Fruit fly (Drosophila melanogaster) whole organism, wandering third instar larva: ENCODE data around the gene CG5021.

Experiments
- Abd-B ChIP-seq: fragments of >200 bp; optimal IDR thresholded peaks from 2 replicates; lab custom pipeline; 2017; ENCODE audit warnings: missing biosample characterization, missing genetic modification characterization
- CG32264 ChIP-seq: fragments of 200-800 bp; sonication (Bioruptor generic); optimal IDR thresholded peaks from 2 replicates; lab custom pipeline; 2016; ENCODE audit warnings: missing biosample characterization, missing genetic modification characterization
- CG9705 ChIP-seq: fragments of 200-800 bp; sonication (Bioruptor generic); optimal IDR thresholded peaks from 2 replicates; lab custom pipeline; 2018; ENCODE audit warnings: missing biosample characterization, mild to moderate bottlenecking, missing genetic modification characterization
- CrebA ChIP-seq: fragments of 200-800 bp; sonication (Bioruptor generic); optimal IDR thresholded peaks from 2 replicates; lab custom pipeline; 2016; ENCODE audit warnings: missing biosample characterization, mild to moderate bottlenecking, missing genetic modification characterization, borderline replicate concordance
- Dfd ChIP-seq: fragments of >200 bp; optimal IDR thresholded peaks from 2 replicates; lab custom pipeline; 2017; ENCODE audit warnings: missing biosample characterization, missing genetic modification characterization
- Dif ChIP-seq: fragments of 200-275, 200-300 bp; sonication (Bioruptor generic); optimal IDR thresholded peaks from 2 replicates; lab custom pipeline; 2018; ENCODE audit warnings: missing biosample characterization, missing genetic modification characterization; ENCODE audit not compliant: partially characterized antibody
- GATAd ChIP-seq: sonication (Bioruptor generic); optimal IDR thresholded peaks from 2 replicates; lab custom pipeline; 2016; ENCODE audit warnings: missing biosample characterization, missing genetic modification characterization
- HLH106 ChIP-seq: fragments of 200-800 bp; optimal IDR thresholded peaks from 3 replicates; lab custom pipeline; 2019; ENCODE audit warnings: missing biosample characterization, mild to moderate bottlenecking, missing genetic modification characterization, moderate library complexity
- Hnf4 ChIP-seq: fragments of 200-800 bp; sonication (Bioruptor generic); optimal IDR thresholded peaks from 2 replicates; lab custom pipeline; 2016; ENCODE audit warnings: missing biosample characterization, mild to moderate bottlenecking, missing genetic modification characterization
- Hr78 ChIP-seq: fragments of >200 bp; optimal IDR thresholded peaks from 2 replicates; lab custom pipeline; 2017; ENCODE audit warnings: missing biosample characterization, missing genetic modification characterization
- Hr83 ChIP-seq: fragments of 200-300 bp; sonication (Bioruptor generic); optimal IDR thresholded peaks from 2 replicates; lab custom pipeline; 2016; ENCODE audit warnings: missing biosample characterization, mild to moderate bottlenecking, missing genetic modification characterization, moderate library complexity; ENCODE audit not compliant: poor library complexity, severe bottlenecking
- Jra ChIP-seq: sonication (Bioruptor generic); optimal IDR thresholded peaks from 2 replicates; lab custom pipeline; 2016; ENCODE audit warnings: missing biosample characterization, missing genetic modification characterization
- Mio ChIP-seq: sonication (Bioruptor generic); optimal IDR thresholded peaks from 2 replicates; lab custom pipeline; 2016; ENCODE audit warnings: missing biosample characterization, missing genetic modification characterization
- Myc ChIP-seq: fragments of >200 bp; optimal IDR thresholded peaks from 2 replicates; lab custom pipeline; 2017
- N ChIP-seq: fragments of >200 bp; optimal IDR thresholded peaks from 2 replicates; lab custom pipeline; 2018; ENCODE audit warnings: missing biosample characterization, missing external identifiers, missing genetic modification characterization
- OdsH ChIP-seq: fragments of 200-800 bp; sonication (Bioruptor generic); optimal IDR thresholded peaks from 2 replicates; lab custom pipeline; 2016; ENCODE audit warnings: missing biosample characterization, mild to moderate bottlenecking, missing genetic modification characterization
- Rel ChIP-seq, 2 experiments: fragments of 200-800 bp; sonication (Bioruptor generic) in 1 of 2; optimal IDR thresholded peaks; 2 replicates in 1 of 2; 3 replicates in 1 of 2; lab custom pipeline; 2016 to 2019; ENCODE audit warnings: mild to moderate bottlenecking in 2 of 2, missing biosample characterization in 2 of 2, missing genetic modification characterization in 2 of 2, moderate library complexity in 1 of 2
- Sp1 ChIP-seq: fragments of 200-800 bp; sonication (Bioruptor generic); optimal IDR thresholded peaks from 3 replicates; lab custom pipeline; 2019; ENCODE audit warnings: missing biosample characterization, mild to moderate bottlenecking, missing genetic modification characterization, moderate library complexity
- br ChIP-seq: fragments of 200-800 bp; sonication (Bioruptor generic); optimal IDR thresholded peaks from 2 replicates; lab custom pipeline; 2016; ENCODE audit warnings: missing biosample characterization, missing genetic modification characterization
- brk ChIP-seq: fragments of 200-800 bp; sonication (Bioruptor generic); optimal IDR thresholded peaks from 2 replicates; lab custom pipeline; 2016; ENCODE audit warnings: missing biosample characterization, mild to moderate bottlenecking, missing genetic modification characterization
- dl ChIP-seq, 2 experiments: fragments of 175-275, 200-275 bp in 1 of 2; fragments of 200-275 bp in 1 of 2; sonication (Bioruptor generic); optimal IDR thresholded peaks; lab custom pipeline; 2018; ENCODE audit warnings: mild to moderate bottlenecking in 2 of 2, missing biosample characterization in 2 of 2, missing genetic modification characterization in 2 of 2, moderate library complexity in 2 of 2; ENCODE audit not compliant: partially characterized antibody in 2 of 2, insufficient read depth in 1 of 2
- dsf ChIP-seq: sonication (Bioruptor generic); optimal IDR thresholded peaks from 2 replicates; lab custom pipeline; 2016; ENCODE audit warnings: missing biosample characterization, missing genetic modification characterization, borderline replicate concordance
- ey ChIP-seq: fragments of 200-800 bp; sonication (Bioruptor generic); optimal IDR thresholded peaks from 2 replicates; lab custom pipeline; 2016; ENCODE audit warnings: missing biosample characterization, missing genetic modification characterization
- foxo ChIP-seq, 2 experiments: fragments of 200-800 bp; sonication (Bioruptor generic); optimal IDR thresholded peaks; 2 replicates in 1 of 2; 3 replicates in 1 of 2; lab custom pipeline; 2016 to 2017; ENCODE audit warnings: missing biosample characterization in 2 of 2, missing genetic modification characterization in 2 of 2
- fru ChIP-seq: fragments of 200-800 bp; sonication (Bioruptor generic); optimal IDR thresholded peaks from 3 replicates; lab custom pipeline; 2016; ENCODE audit warnings: missing biosample characterization, mild to moderate bottlenecking, missing genetic modification characterization
- h ChIP-seq: fragments of 200-800 bp; sonication (Bioruptor generic); optimal IDR thresholded peaks from 3 replicates; lab custom pipeline; 2016; ENCODE audit warnings: missing biosample characterization, mild to moderate bottlenecking, missing genetic modification characterization
- jim ChIP-seq: fragments of 175-275, 200-325 bp; sonication (Bioruptor generic); optimal IDR thresholded peaks from 2 replicates; lab custom pipeline; 2016; ENCODE audit warnings: missing biosample characterization, mild to moderate bottlenecking, missing genetic modification characterization
- lola ChIP-seq: fragments of >200 bp; optimal IDR thresholded peaks from 2 replicates; lab custom pipeline; 2017; ENCODE audit warnings: missing biosample characterization, missing genetic modification characterization
- pan ChIP-seq: fragments of >200 bp; optimal IDR thresholded peaks from 2 replicates; lab custom pipeline; 2017
- psq ChIP-seq: fragments of 200-800 bp; sonication (Bioruptor generic); optimal IDR thresholded peaks from 3 replicates; lab custom pipeline; 2017; ENCODE audit warnings: missing biosample characterization, mild to moderate bottlenecking, missing genetic modification characterization, moderate library complexity
- rgr ChIP-seq: fragments of 200-800 bp; sonication (Bioruptor generic); optimal IDR thresholded peaks from 3 replicates; lab custom pipeline; 2016; ENCODE audit warnings: missing biosample characterization, mild to moderate bottlenecking, missing genetic modification characterization
- sage ChIP-seq: fragments of 200-800 bp; sonication (Bioruptor generic); optimal IDR thresholded peaks from 2 replicates; lab custom pipeline; 2016; ENCODE audit warnings: missing biosample characterization, mild to moderate bottlenecking, missing genetic modification characterization
- sv ChIP-seq: fragments of 200-800 bp; sonication (Bioruptor generic); optimal IDR thresholded peaks from 3 replicates; lab custom pipeline; 2016; ENCODE audit warnings: missing biosample characterization, missing genetic modification characterization
- tai ChIP-seq: sonication (Bioruptor generic); optimal IDR thresholded peaks from 2 replicates; lab custom pipeline; 2016; ENCODE audit warnings: missing biosample characterization, missing genetic modification characterization
- woc ChIP-seq: sonication (Bioruptor generic); optimal IDR thresholded peaks from 2 replicates; lab custom pipeline; 2016; ENCODE audit warnings: missing biosample characterization, mild to moderate bottlenecking, missing genetic modification characterization

The CG5021 gene

dm6 chr3L:8978678-8979413 lies 12.2 kb downstream of the CG5021 start:
- TF ChIP-seq pan (lab: Kevin White, UChicago): no peak
- no peak for TF ChIP-seq Myc (lab: Kevin White, UChicago)
- TF ChIP-seq sv (GFP tag; lab: Kevin White, UChicago): no peak
- TF ChIP-seq Hr83: no peak
- peak; percentile 44 for TF ChIP-seq h (GFP tag; lab: Kevin White, UChicago)
- TF ChIP-seq Dif: peak; percentile 51
- peak; percentile 46 for TF ChIP-seq rgr
- TF ChIP-seq GATAd (GFP tag; lab: Kevin White, UChicago): no peak
- TF ChIP-seq ey (GFP tag; lab: Kevin White, UChicago): peak; percentile 55
- TF ChIP-seq HLH106 (tag; lab: Kevin White, UChicago): peak; percentile 13
- peak in 1 of 2 experiments; percentile 42 for TF ChIP-seq foxo (GFP tag; optimal IDR thresholded peaks at IDR 0.05; lab: Kevin White, UChicago)
- TF ChIP-seq Jra (GFP tag; lab: Kevin White, UChicago): no peak
- TF ChIP-seq fru (GFP tag; lab: Kevin White, UChicago): peak; percentile 8
- TF ChIP-seq psq (GFP tag; lab: Kevin White, UChicago): peak; percentile 68
- peak; percentile 44 for TF ChIP-seq OdsH (GFP tag; lab: Kevin White, UChicago)

- no peak for TF ChIP-seq CrebA (GFP tag; lab: Kevin White, UChicago)
- TF ChIP-seq lola: no peak
- no peak for TF ChIP-seq CG32264 (GFP tag; lab: Kevin White, UChicago)
- TF ChIP-seq Hnf4 (GFP tag; lab: Kevin White, UChicago): no peak
- no peak for TF ChIP-seq Rel (GFP tag; optimal IDR thresholded peaks at IDR 0.05; lab: Kevin White, UChicago)
- TF ChIP-seq Rel (tag; optimal IDR thresholded peaks at IDR 0.05; lab: Kevin White, UChicago): no peak
- no peak for TF ChIP-seq Hr83
Observed at dm6 chr3L:8979780-8980179, 13.2 kb downstream of the CG5021 start, which contains the start of gene CG5644. TSS of gene CG5644 (minus strand) at chr3L:8979880.

dm6 chr3L:8981495-8981894 lies 14.9 kb downstream of the CG5021 start, which contains the start of gene CG13314:
TSS of gene CG13314 (plus strand) at chr3L:8981795.
- TF ChIP-seq dsf (no peak), Jra (GFP tag; lab: Kevin White, UChicago) (no peak), psq (GFP tag; lab: Kevin White, UChicago) (no peak), sv (GFP tag; lab: Kevin White, UChicago) (no peak), GATAd (GFP tag; lab: Kevin White, UChicago) (no peak), dl (GFP tag; optimal IDR thresholded peaks at IDR 0.05; lab: Kevin White, UChicago; ENCODE audit: insufficient read depth in 1 of 2, partially characterized antibody in 2 of 2) (no peak), Hnf4 (GFP tag; lab: Kevin White, UChicago) (no peak), lola (no peak)

DNA sequence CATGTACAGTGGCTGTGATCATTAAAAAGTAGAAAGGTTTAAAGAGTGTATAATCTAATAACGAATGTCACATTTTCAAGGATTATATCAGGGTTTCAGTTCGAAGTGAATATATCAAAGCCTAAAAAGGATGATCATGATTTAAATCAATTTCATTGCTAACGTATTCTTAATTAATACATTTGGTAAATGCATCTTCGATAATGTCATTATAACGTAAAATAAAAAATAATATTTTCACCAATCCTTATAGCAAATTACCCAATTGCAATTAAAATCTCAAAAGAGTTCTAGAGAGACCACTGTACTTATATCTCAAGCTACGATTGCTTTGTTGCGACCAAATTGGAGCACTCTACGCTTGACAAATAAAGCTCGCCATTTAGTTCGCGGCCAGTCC lies 15.4 kb downstream of the CG5021 start:
- TF ChIP-seq HLH106 (tag; lab: Kevin White, UChicago) (peak; percentile 15), h (GFP tag; lab: Kevin White, UChicago) (peak; percentile 12), foxo (GFP tag; optimal IDR thresholded peaks at IDR 0.05; lab: Kevin White, UChicago) (peak in 1 of 2 experiments; percentile 26), Abd-B (GFP tag; lab: Kevin White, UChicago) (no peak)

DNA sequence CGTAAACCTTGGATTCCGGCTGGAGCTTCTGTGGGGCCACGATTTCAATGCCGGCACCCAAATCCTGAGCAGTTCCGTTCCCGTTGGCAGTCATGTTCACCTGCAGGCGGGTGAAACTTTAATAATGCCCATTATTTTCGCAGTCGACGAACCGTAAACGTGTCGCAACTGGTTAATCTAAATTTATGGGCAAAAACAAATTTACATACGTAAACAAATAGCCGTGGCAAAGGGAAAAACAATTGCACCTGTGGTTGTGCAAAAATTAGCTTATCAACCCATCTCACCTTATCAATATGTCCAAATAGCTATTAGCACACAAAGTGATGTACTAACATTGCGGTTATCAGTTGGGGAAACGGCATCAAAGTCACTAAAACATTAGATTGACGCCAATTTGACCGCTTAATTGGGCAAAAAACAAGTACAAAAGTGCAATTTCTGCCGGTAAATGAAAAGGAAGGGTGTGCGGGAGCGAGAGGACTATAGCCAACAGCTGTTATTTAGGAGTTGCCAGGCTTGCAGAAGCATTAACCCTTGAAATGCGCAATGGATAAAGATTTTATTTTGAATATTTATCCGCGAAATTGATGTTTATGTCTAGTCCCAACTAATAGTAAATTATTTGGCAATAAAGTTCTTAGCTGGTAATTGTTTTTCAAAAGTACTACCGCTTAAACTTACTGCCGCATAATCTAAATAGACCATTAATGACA lies 18.7 kb downstream of the CG5021 start:
- TF ChIP-seq foxo (GFP tag; optimal IDR thresholded peaks at IDR 0.05; lab: Kevin White, UChicago) (peak in 1 of 2 experiments; percentile 41), sv (GFP tag; lab: Kevin White, UChicago) (no peak), Hr83 (peak; percentile 38), psq (GFP tag; lab: Kevin White, UChicago) (no peak), lola (no peak), br (GFP tag; lab: Kevin White, UChicago) (peak; percentile 26), CrebA (GFP tag; lab: Kevin White, UChicago) (no peak), CG9705 (GFP tag; lab: Kevin White, UChicago) (no peak), Jra (GFP tag; lab: Kevin White, UChicago) (no peak), dsf (no peak), jim (GFP tag; lab: Kevin White, UChicago) (no peak), Sp1 (GFP tag; lab: Kevin White, UChicago) (peak; percentile 2), tai (GFP tag; lab: Kevin White, UChicago) (no peak), N (GFP tag; lab: Kevin White, UChicago) (no peak), Myc (lab: Kevin White, UChicago) (no peak), ey (GFP tag; lab: Kevin White, UChicago) (no peak), Hr78 (no peak), Mio (GFP tag; lab: Kevin White, UChicago) (no peak), Dfd (GFP tag; lab: Kevin White, UChicago) (no peak), rgr (peak; percentile 8), sage (GFP tag; lab: Kevin White, UChicago) (no peak), Dif (no peak), woc (GFP tag; lab: Kevin White, UChicago) (peak; percentile 25), brk (GFP tag; lab: Kevin White, UChicago) (no peak), Abd-B (GFP tag; lab: Kevin White, UChicago) (no peak), HLH106 (tag; lab: Kevin White, UChicago) (peak; percentile 32), pan (lab: Kevin White, UChicago) (no peak), h (GFP tag; lab: Kevin White, UChicago) (peak; percentile 52), GATAd (GFP tag; lab: Kevin White, UChicago) (no peak), OdsH (GFP tag; lab: Kevin White, UChicago) (no peak)
- TF ChIP-seq, all 38 proteins: peak for 8
